Worm (Caenorhabditis elegans): ENCODE measurements around the gene sucl-1.

The sucl-1 gene

DNA sequence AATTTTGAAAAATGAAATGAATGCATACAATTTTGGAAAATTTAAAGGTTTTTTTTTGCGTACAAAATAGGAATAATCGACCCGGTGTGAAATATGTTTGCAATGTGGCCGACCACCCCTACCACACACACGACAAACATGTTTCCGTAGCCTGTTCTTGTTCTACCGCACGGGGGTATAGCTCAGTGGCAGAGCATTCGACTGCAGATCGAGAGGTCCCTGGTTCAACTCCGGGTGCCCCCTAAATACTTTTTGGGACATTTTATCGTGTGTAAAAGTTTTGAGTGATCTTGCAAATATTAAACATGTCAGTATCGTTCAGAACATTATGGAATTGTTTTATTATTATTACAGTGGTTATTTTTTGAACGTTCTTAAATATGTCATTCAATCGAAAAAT lies 50.9 kb downstream of the sucl-1 start (continued):
- no peak for TF ChIP-seq ztf-11 (tag; optimal IDR thresholded peaks at IDR 0.05)
